Fruit fly (Drosophila melanogaster) whole organism, wandering third instar larva: ENCODE data around the gene CG15337.

Source experiments
- CrebA ChIP-seq: fragments of 200-800 bp; sonication (Bioruptor generic); optimal IDR thresholded peaks from 2 replicates; lab custom pipeline; 2016; ENCODE audit warnings: missing biosample characterization, mild to moderate bottlenecking, missing genetic modification characterization, borderline replicate concordance
- HLH106 ChIP-seq: fragments of 200-800 bp; optimal IDR thresholded peaks from 3 replicates; lab custom pipeline; 2019; ENCODE audit warnings: missing biosample characterization, mild to moderate bottlenecking, missing genetic modification characterization, moderate library complexity
- Hr83 ChIP-seq: fragments of 200-300 bp; sonication (Bioruptor generic); optimal IDR thresholded peaks from 2 replicates; lab custom pipeline; 2016; ENCODE audit warnings: missing biosample characterization, mild to moderate bottlenecking, missing genetic modification characterization, moderate library complexity; ENCODE audit not compliant: poor library complexity, severe bottlenecking
- Jra ChIP-seq: sonication (Bioruptor generic); optimal IDR thresholded peaks from 2 replicates; lab custom pipeline; 2016; ENCODE audit warnings: missing biosample characterization, missing genetic modification characterization
- Myc ChIP-seq: fragments of >200 bp; optimal IDR thresholded peaks from 2 replicates; lab custom pipeline; 2017
- brk ChIP-seq: fragments of 200-800 bp; sonication (Bioruptor generic); optimal IDR thresholded peaks from 2 replicates; lab custom pipeline; 2016; ENCODE audit warnings: missing biosample characterization, mild to moderate bottlenecking, missing genetic modification characterization
- fru ChIP-seq: fragments of 200-800 bp; sonication (Bioruptor generic); optimal IDR thresholded peaks from 3 replicates; lab custom pipeline; 2016; ENCODE audit warnings: missing biosample characterization, mild to moderate bottlenecking, missing genetic modification characterization
- lola ChIP-seq: fragments of >200 bp; optimal IDR thresholded peaks from 2 replicates; lab custom pipeline; 2017; ENCODE audit warnings: missing biosample characterization, missing genetic modification characterization
- psq ChIP-seq: fragments of 200-800 bp; sonication (Bioruptor generic); optimal IDR thresholded peaks from 3 replicates; lab custom pipeline; 2017; ENCODE audit warnings: missing biosample characterization, mild to moderate bottlenecking, missing genetic modification characterization, moderate library complexity
- sv ChIP-seq: fragments of 200-800 bp; sonication (Bioruptor generic); optimal IDR thresholded peaks from 3 replicates; lab custom pipeline; 2016; ENCODE audit warnings: missing biosample characterization, missing genetic modification characterization

- no peak for TF ChIP-seq brk (GFP tag; lab: Kevin White, UChicago)
- TF ChIP-seq psq: no peak
- no peak for TF ChIP-seq CrebA (GFP tag; lab: Kevin White, UChicago)
- no peak for TF ChIP-seq HLH106
- no peak for TF ChIP-seq Hr83
- no peak for TF ChIP-seq Jra (GFP tag; lab: Kevin White, UChicago)
- TF ChIP-seq sv (GFP tag; lab: Kevin White, UChicago): no peak
- TF ChIP-seq Myc: no peak
- TF ChIP-seq lola (GFP tag; lab: Kevin White, UChicago): no peak
- no peak for TF ChIP-seq fru (GFP tag; lab: Kevin White, UChicago)
Measured at dm6 chrX:8163452-8163851, 3.6 kb downstream of the CG15337 start.
